Worm (Caenorhabditis elegans): ENCODE results near the gene T27E7.5.

T27E7.5 gene

DNA sequence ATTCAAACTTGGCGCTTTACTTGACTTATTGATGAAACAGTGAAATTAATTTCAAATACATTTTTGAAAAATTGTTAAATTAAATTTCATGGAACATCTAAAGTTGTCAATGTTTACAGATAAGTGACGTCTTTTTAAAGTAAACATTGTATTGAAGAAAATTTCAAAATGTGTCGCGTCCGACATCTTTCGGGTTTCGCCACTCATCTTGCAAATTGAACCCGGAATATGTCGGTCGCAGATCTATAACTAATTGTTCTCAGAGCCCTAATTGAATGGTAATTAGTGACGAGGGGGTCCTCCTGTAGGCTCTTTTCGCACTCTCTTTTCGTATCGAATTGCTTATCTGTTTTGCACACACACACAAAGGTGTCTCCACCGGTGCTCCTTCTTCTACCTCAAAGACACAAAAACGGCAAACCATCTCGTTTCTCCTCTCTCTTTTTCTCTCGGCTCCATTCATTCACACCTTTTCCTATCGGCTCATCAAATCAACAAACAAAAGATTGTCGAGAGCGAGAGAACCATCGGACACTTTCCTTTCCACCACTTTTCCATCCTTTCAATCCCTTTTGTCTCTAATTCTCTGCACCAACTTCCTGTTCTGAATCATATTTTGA is 25.8 kb downstream of the T27E7.5 start:
- no peak for TF ChIP-seq egl-44 (GFP tag; IDR thresholded peaks at IDR 0.05)
- peak; percentile 44 for TF ChIP-seq nhr-80 (tag; optimal IDR thresholded peaks at IDR 0.05)
- TF ChIP-seq attf-6 (GFP tag; IDR thresholded peaks at IDR 0.05) = peak; percentile 27; the same call in 1 of the 2 replicates
- no peak for TF ChIP-seq ztf-25 (GFP tag; IDR thresholded peaks at IDR 0.05)
- TF ChIP-seq snpc-1.1 (tag; optimal IDR thresholded peaks at IDR 0.05; ENCODE audit: insufficient read depth) = no peak
- no peak for TF ChIP-seq bed-1 (GFP tag; IDR thresholded peaks at IDR 0.05)
- peak; percentile 34 for TF ChIP-seq snpc-4 (GFP tag; optimal IDR thresholded peaks at IDR 0.05)
- peak; percentile 8 to 87 (median 44) for TF ChIP-seq snpc-4 (tag; optimal IDR thresholded peaks at IDR 0.05)
- no peak for TF ChIP-seq rec-8 (tag; optimal IDR thresholded peaks at IDR 0.05)

DNA sequence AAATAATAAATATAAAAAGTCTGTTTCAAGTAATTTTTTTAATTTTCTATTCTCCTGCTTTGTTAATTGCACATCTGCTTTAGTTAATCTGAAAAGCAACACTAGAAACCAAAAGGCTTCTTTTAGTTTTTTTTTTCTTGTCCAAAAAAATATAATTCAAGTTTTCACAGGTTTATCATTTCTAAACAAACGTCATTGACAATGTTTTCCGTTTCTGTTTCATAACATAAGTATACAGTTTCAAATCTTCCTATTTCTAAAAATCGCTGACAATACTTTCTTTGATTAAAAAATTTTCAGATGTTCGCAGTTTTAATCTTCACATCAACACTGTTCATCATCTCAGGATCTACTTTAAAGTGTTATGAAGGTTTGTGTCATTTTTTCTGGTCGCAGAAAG is 28.1 kb downstream of the T27E7.5 start, which contains the start of gene Y57G11B.2:
Gene Y57G11B.2 (plus strand): TSS at position 301 of the 400 bp plus-strand sequence.
- TF ChIP-seq Y95B8A.8 (GFP tag; IDR thresholded peaks at IDR 0.05) = no peak

DNA sequence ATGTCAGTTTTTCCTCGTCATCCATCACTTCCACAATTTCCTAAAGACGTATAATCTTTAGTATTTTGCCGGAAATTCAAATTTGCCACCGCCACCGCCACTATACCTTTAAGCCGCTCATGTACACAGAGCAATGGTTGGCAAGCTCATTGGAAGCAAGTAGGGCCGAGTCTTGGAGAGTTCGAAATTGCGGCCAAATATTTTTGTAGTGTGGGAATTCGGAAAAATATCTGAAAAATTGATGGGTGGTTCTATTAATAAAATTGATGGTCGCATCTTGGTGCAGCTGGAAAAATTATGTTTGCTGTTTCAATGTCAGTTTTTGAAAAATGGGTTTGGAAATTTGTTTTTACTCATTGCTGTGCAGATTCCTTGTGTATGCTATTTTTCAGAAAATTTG is 34.7 kb downstream of the T27E7.5 start:
- TF ChIP-seq B0035.1 (tag; optimal IDR thresholded peaks at IDR 0.05) = no peak
- TF ChIP-seq lin-35 (GFP tag; optimal IDR thresholded peaks at IDR 0.05) = no peak
- no peak for TF ChIP-seq mxl-1 (tag; optimal IDR thresholded peaks at IDR 0.05)
- TF ChIP-seq attf-5 (GFP tag; optimal IDR thresholded peaks at IDR 0.05) = no peak
- no peak for TF ChIP-seq B0336.3 (GFP tag; IDR thresholded peaks at IDR 0.05)
- TF ChIP-seq let-607 (tag; optimal IDR thresholded peaks at IDR 0.05) = no peak
- TF ChIP-seq F37B4.10 (GFP tag; IDR thresholded peaks at IDR 0.05) = 0 out of 2 replicates have a peak, but pooled peaks have one; percentile 81
- TF ChIP-seq F55B11.4 (tag; optimal IDR thresholded peaks at IDR 0.05; ENCODE audit: borderline replicate concordance, insufficient read depth) = no peak

DNA sequence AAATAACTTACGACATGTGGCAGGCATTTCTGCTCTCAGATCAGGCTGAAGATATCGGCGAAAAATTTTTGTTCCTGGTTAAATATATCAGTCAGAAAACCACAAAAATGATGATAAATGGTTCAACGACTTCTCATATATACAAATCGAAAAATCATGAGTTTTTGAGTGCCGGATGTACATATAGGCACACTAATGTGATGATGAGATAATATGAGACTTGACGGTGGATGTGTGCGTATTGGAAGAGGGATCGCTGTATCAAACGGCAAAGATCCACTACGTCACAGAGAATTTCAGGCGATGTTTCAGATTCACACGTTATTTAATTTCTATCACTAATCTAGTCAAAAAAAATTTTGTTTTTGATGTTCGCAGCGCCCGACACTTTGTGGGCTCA is 35.6 kb downstream of the T27E7.5 start, which contains the start of gene glb-34:
Gene glb-34 (minus strand): TSS at position 101 of the 400 bp plus-strand sequence.
- TF ChIP-seq repo-1 (tag; optimal IDR thresholded peaks at IDR 0.05) (no peak), nfyb-1 (GFP tag; IDR thresholded peaks at IDR 0.05) (no peak), ztf-6 (GFP tag; IDR thresholded peaks at IDR 0.05) (no peak), B0035.1 (tag; optimal IDR thresholded peaks at IDR 0.05) (no peak), ztf-3 (GFP tag; optimal IDR thresholded peaks at IDR 0.05) (no peak), ztf-18 (tag; optimal IDR thresholded peaks at IDR 0.05) (no peak), efl-1 (GFP tag; optimal IDR thresholded peaks at IDR 0.05) (no peak)

DNA sequence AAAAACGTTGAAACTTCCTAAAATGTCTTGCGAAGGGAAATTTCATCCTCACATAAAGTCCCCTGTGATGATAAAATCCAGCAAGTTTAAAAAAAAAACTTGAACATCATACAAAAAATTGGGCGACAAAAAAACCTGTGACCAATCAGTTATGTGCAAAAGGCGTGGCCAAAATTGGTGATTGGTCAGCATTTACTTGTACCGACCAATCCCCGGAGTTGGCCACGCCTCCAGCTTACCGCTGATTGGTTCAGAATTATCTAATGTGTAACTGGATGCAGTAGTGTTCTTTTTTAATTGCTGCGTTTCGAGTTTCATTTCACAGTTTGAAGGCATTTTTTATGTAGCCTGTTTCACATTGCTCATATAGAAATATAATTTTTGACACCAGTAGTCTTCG is 36.1 kb downstream of the T27E7.5 start:
- TF ChIP-seq ceh-40 (GFP tag; IDR thresholded peaks at IDR 0.05) (no peak), ceh-27 (GFP tag; optimal IDR thresholded peaks at IDR 0.05) (no peak), ets-4 (GFP tag; optimal IDR thresholded peaks at IDR 0.05) (no peak)

DNA sequence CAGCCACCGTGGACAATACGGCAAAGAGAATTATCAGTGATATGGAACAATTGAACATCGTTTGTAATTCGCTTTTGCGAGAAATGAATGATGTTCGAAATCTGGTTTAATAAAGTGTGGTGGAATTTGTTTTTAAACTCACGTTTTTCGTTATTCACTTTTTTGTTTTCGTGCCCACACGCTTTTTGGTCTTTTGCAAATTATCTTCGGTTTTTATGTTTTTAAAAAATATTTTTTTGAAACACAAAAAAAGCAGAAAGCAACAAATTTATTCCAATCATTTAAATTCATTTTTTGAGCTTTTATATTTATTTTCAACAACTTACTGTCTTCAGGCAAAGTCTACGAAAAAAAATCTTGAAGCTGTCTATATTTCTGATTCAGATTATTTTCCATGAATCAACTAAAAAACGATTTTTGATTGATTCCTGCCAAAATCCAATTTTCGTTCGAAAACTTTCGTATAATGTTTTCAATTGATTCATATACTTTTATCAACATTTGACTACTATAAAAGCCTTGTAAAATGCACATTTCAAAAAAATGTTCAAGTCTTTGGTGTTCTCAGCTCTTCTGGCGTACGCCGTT is 37.4 kb downstream of the T27E7.5 start, which contains the start of the genes Y57G11B.3 and Y57G11B.5:
Gene Y57G11B.3 (minus strand): TSS at position 101 of the 588 bp plus-strand sequence.
Gene Y57G11B.5 (plus strand): TSS at position 538 of the 588 bp plus-strand sequence.
- TF ChIP-seq zim-3 (tag; optimal IDR thresholded peaks at IDR 0.05) = no peak
- TF ChIP-seq bed-1 (GFP tag; IDR thresholded peaks at IDR 0.05) = no peak
- no peak for TF ChIP-seq K12H6.12 (tag; optimal IDR thresholded peaks at IDR 0.05)

All from whole organism, young adult.